Fruit fly (Drosophila melanogaster): ENCODE data around the gene Xe7.

dm6 chr3R:5627552-5627951, 41.6 kb downstream of the Xe7 start, which contains the start of gene CG31551:
- TF ChIP-seq CG8478 (optimal IDR thresholded peaks at IDR 0.05) (no peak), CTCF (optimal IDR thresholded peaks at IDR 0.05) (no peak)
